Fruit fly (Drosophila melanogaster): ENCODE results near the gene salt.

- TF ChIP-seq psq (optimal IDR thresholded peaks at IDR 0.05) (no peak), insv (optimal IDR thresholded peaks at IDR 0.05) (no peak), h (optimal IDR thresholded peaks at IDR 0.05) (no peak), Myc (optimal IDR thresholded peaks at IDR 0.05) (no peak), Sin3A (optimal IDR thresholded peaks at IDR 0.05) (no peak)
Observed at dm6 chr3R:31794457-31794856, 40.0 kb upstream of the salt start.

All from Kc167 (cell line).